Worm (Caenorhabditis elegans) whole organism, midembryonic: Measurements from ENCODE around the gene C12D8.21.

Source experiments
- T22C8.4 ChIP-seq: fragments of 200-800 bp; sonication (Bioruptor generic); IDR thresholded peaks from 2 replicates; pipeline ENCODE4 v1.3.6; 2022; ENCODE audit warnings: missing genetic modification characterization, missing compliant biosample characterization
- cog-1 ChIP-seq: sonication (generic microtip); optimal IDR thresholded peaks from 2 replicates; lab custom pipeline; 2016; ENCODE audit warnings: missing genetic modification characterization, missing compliant biosample characterization
- flt-1 ChIP-seq: fragments of 200-800 bp; sonication (Bioruptor generic); IDR thresholded peaks from 2 replicates; pipeline ENCODE4 v1.3.6; 2022; ENCODE audit warnings: missing genetic modification characterization, missing compliant biosample characterization
- tab-1 ChIP-seq: fragments of 200-800 bp; sonication (Bioruptor generic); IDR thresholded peaks from 2 replicates; pipeline ENCODE4 v1.3.6; 2022; ENCODE audit warnings: missing genetic modification characterization, missing compliant biosample characterization
- ztf-23 ChIP-seq: fragments of 200-800 bp; sonication (Bioruptor generic); IDR thresholded peaks from 2 replicates; pipeline ENCODE4 v1.3.6; 2022; ENCODE audit warnings: missing genetic modification reagents, missing genetic modification characterization, missing compliant biosample characterization
- ztf-29 ChIP-seq: fragments of 200-800 bp; sonication (Bioruptor generic); IDR thresholded peaks from 2 replicates; pipeline ENCODE4 v1.3.6; 2022; ENCODE audit warnings: missing genetic modification reagents, missing genetic modification characterization, missing compliant biosample characterization

ce11 chrV:10203435-10204009 is 37.5 kb downstream of the C12D8.21 start, which contains the start of gene chpf-1:
- no peak; the same call in 1 of the 2 replicates for TF ChIP-seq T22C8.4
- TF ChIP-seq flt-1 (GFP tag; lab: Robert Waterston, UW) = no peak
- TF ChIP-seq ztf-29 (GFP tag; lab: Robert Waterston, UW) = no peak
- TF ChIP-seq ztf-23 (GFP tag; lab: Robert Waterston, UW) = no peak
- TF ChIP-seq cog-1 (tag; lab: Kevin White, UChicago) = no peak
- no peak for TF ChIP-seq tab-1
